Worm (Caenorhabditis elegans) whole organism, L3 larva: ENCODE results near the gene frg-1.

ENCODE experiments used
- R02D3.7 ChIP-seq: fragments of 150-350 bp; optimal IDR thresholded peaks from 2 replicates; lab custom pipeline; 2014; ENCODE audit warnings: missing biosample characterization, missing genetic modification characterization
- ZK546.5 ChIP-seq: sonication (generic microtip); optimal IDR thresholded peaks from 2 replicates; lab custom pipeline; 2017; ENCODE audit warnings: missing biosample characterization, missing genetic modification characterization
- aly-2 ChIP-seq: fragments of 150-350 bp; optimal IDR thresholded peaks from 2 replicates; lab custom pipeline; 2014; ENCODE audit warnings: missing biosample characterization, missing genetic modification characterization
- ceh-28 ChIP-seq: fragments of 150-350 bp; optimal IDR thresholded peaks from 2 replicates; lab custom pipeline; 2014; ENCODE audit warnings: missing biosample characterization, missing genetic modification reagents, missing genetic modification characterization
- ceh-82 ChIP-seq: fragments of 150-350 bp; optimal IDR thresholded peaks from 2 replicates; lab custom pipeline; 2014; ENCODE audit warnings: missing biosample characterization, missing genetic modification characterization
- egl-5 ChIP-seq: fragments of 150-350 bp; optimal IDR thresholded peaks from 2 replicates; lab custom pipeline; 2017; ENCODE audit warnings: missing biosample characterization, missing genetic modification reagents, missing genetic modification characterization, inconsistent platforms
- elt-1 ChIP-seq: fragments of 150-350 bp; optimal IDR thresholded peaks from 2 replicates; lab custom pipeline; 2014; ENCODE audit warnings: missing biosample characterization, missing genetic modification characterization
- elt-2 ChIP-seq: sonication (generic microtip); optimal IDR thresholded peaks from 2 replicates; lab custom pipeline; 2016; ENCODE audit warnings: missing genetic modification reagents, mild to moderate bottlenecking, missing genetic modification characterization, missing compliant biosample characterization
- elt-3 ChIP-seq, 3 experiments: fragments of 150-350 bp in 1 of 3; sonication (generic microtip) in 2 of 3; optimal IDR thresholded peaks; 2 replicates in 2 of 3; 4 replicates in 1 of 3; lab custom pipeline; 2014 to 2017; ENCODE audit warnings: missing biosample characterization in 3 of 3, missing genetic modification characterization in 3 of 3
- eor-1 ChIP-seq, 2 experiments: fragments of 150-350 bp; optimal IDR thresholded peaks; 2 replicates each; lab custom pipeline; 2014 to 2018; ENCODE audit warnings: missing biosample characterization in 2 of 2, missing genetic modification characterization in 2 of 2
- fkh-10 ChIP-seq: sonication (generic microtip); optimal IDR thresholded peaks from 2 replicates; lab custom pipeline; 2017; ENCODE audit warnings: missing biosample characterization, missing genetic modification reagents, missing genetic modification characterization
- fkh-2 ChIP-seq: fragments of 150-350 bp; optimal IDR thresholded peaks from 2 replicates; lab custom pipeline; 2014; ENCODE audit warnings: missing biosample characterization, missing genetic modification reagents, missing genetic modification characterization
- fos-1 ChIP-seq: fragments of 150-350 bp; optimal IDR thresholded peaks from 2 replicates; lab custom pipeline; 2014; ENCODE audit warnings: missing biosample characterization, missing genetic modification characterization
- hmg-11 ChIP-seq: sonication (generic microtip); optimal IDR thresholded peaks from 2 replicates; lab custom pipeline; 2016; ENCODE audit warnings: missing genetic modification characterization, missing compliant biosample characterization
- jun-1 ChIP-seq: fragments of 150-350 bp; optimal IDR thresholded peaks from 2 replicates; lab custom pipeline; 2014; ENCODE audit warnings: missing biosample characterization, missing genetic modification reagents, missing genetic modification characterization
- lin-15B ChIP-seq: fragments of 150-350 bp; optimal IDR thresholded peaks from 2 replicates; lab custom pipeline; 2014; ENCODE audit warnings: missing biosample characterization, missing genetic modification characterization
- lin-39 ChIP-seq: fragments of 150-350 bp; optimal IDR thresholded peaks from 2 replicates; lab custom pipeline; 2018; ENCODE audit warnings: missing biosample characterization, missing genetic modification reagents, missing genetic modification characterization
- mdl-1 ChIP-seq: fragments of 150-350 bp; optimal IDR thresholded peaks from 2 replicates; lab custom pipeline; 2014; ENCODE audit warnings: missing biosample characterization, missing genetic modification characterization
- mml-1 ChIP-seq: fragments of 150-350 bp; sonication (generic microtip); optimal IDR thresholded peaks from 3 replicates; lab custom pipeline; 2014; ENCODE audit warnings: missing biosample characterization, missing genetic modification characterization
- nfya-1 ChIP-seq: sonication (generic microtip); optimal IDR thresholded peaks from 2 replicates; lab custom pipeline; 2017; ENCODE audit warnings: missing genetic modification characterization, mild to moderate bottlenecking, missing compliant biosample characterization, antibody characterized with exemption, moderate library complexity; ENCODE audit not compliant: insufficient read depth
- nhr-11 ChIP-seq: fragments of 150-350 bp; optimal IDR thresholded peaks from 2 replicates; lab custom pipeline; 2014; ENCODE audit warnings: missing biosample characterization, missing genetic modification characterization
- nhr-23 ChIP-seq: fragments of 150-350 bp; optimal IDR thresholded peaks from 2 replicates; lab custom pipeline; 2014; ENCODE audit warnings: missing biosample characterization, missing genetic modification reagents, missing genetic modification characterization
- nhr-25 ChIP-seq: sonication (generic microtip); optimal IDR thresholded peaks from 2 replicates; lab custom pipeline; 2017; ENCODE audit warnings: missing biosample characterization, missing genetic modification characterization
- nhr-28 ChIP-seq: fragments of 150-350 bp; optimal IDR thresholded peaks from 2 replicates; lab custom pipeline; 2014; ENCODE audit warnings: missing biosample characterization, missing genetic modification characterization
- nhr-43 ChIP-seq: sonication (generic microtip); optimal IDR thresholded peaks from 2 replicates; lab custom pipeline; 2016; ENCODE audit warnings: mild to moderate bottlenecking, missing genetic modification characterization, missing compliant biosample characterization; ENCODE audit not compliant: poor library complexity, severe bottlenecking
- nhr-76 ChIP-seq: fragments of 150-350 bp; sonication (generic microtip); optimal IDR thresholded peaks from 5 replicates; lab custom pipeline; 2014; ENCODE audit warnings: missing biosample characterization, missing genetic modification characterization
- nhr-77 ChIP-seq: fragments of 150-350 bp; optimal IDR thresholded peaks from 2 replicates; lab custom pipeline; 2014; ENCODE audit warnings: missing biosample characterization, missing genetic modification characterization
- pha-4 ChIP-seq: fragments of 150-350 bp; optimal IDR thresholded peaks from 2 replicates; lab custom pipeline; 2014; ENCODE audit warnings: missing biosample characterization, missing genetic modification reagents, missing genetic modification characterization
- pqm-1 ChIP-seq: fragments of 150-350 bp; optimal IDR thresholded peaks from 2 replicates; lab custom pipeline; 2017; ENCODE audit warnings: missing biosample characterization, missing genetic modification characterization, inconsistent platforms
- skn-1 ChIP-seq: fragments of 150-350 bp; optimal IDR thresholded peaks from 2 replicates; lab custom pipeline; 2014; ENCODE audit warnings: missing biosample characterization, missing genetic modification characterization
- snpc-4 ChIP-seq: fragments of 150-350 bp; optimal IDR thresholded peaks from 2 replicates; lab custom pipeline; 2014; ENCODE audit warnings: missing biosample characterization, missing genetic modification characterization

Gene frg-1

DNA sequence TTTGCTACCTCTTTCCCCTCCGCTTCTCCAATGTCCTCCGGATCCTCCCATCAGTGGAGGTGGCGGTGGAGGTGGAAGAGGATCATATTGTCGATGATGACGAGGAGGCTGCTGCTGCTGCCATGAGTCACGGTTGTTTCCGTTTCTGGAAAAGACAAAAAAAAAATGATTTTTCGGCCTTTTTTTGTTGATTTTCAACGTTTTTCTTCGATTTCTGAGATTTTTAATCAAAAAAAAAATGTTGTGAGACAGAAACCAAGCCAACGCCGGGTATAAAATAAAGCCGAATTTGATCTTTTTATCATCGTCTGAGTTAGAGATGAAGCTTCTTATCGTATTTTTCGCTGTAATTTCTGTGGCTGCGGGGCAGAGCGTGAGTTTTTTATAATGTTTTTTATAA lies 49.4 kb upstream of the frg-1 start, which contains the start of gene Y37D8A.19:
Gene Y37D8A.19 (plus strand): TSS at position 301 of the 400 bp plus-strand sequence.
- TF ChIP-seq eor-1 (tag; optimal IDR thresholded peaks at IDR 0.05; lab: Kevin White, UChicago) (no peak), fkh-2 (no peak), nhr-77 (no peak), nhr-28 (tag; lab: Kevin White, UChicago) (no peak), nhr-11 (tag; lab: Kevin White, UChicago) (no peak), ZK546.5 (tag; lab: Kevin White, UChicago) (no peak), skn-1 (tag; lab: Kevin White, UChicago) (no peak), ceh-28 (no peak), fos-1 (tag; lab: Kevin White, UChicago) (no peak), pqm-1 (tag; lab: Kevin White, UChicago) (no peak), mdl-1 (tag; lab: Kevin White, UChicago) (no peak), jun-1 (no peak), aly-2 (tag; lab: Kevin White, UChicago) (no peak), elt-3 (tag; optimal IDR thresholded peaks at IDR 0.05; lab: Kevin White, UChicago) (no peak), nhr-76 (no peak)

DNA sequence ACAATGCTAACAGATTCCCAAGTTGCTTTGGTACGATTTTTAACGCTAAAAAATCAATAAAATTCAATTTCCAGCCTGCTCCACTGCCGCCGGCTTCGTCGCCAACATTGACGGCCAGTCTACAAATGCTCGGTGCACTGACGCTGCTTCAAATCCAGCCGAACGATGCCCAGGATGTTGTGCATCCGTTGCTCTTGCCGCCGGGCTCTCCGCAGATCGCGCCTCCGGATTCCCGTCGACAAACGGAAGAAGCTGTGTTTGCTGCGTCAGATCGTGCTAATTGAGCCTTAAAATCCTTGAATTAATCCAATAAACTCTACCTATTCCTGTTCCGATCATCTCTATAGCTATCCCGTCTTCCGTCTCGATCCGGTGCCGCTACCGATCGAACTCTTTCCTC lies 47.9 kb upstream of the frg-1 start:
- TF ChIP-seq skn-1 (tag; lab: Kevin White, UChicago) (no peak), R02D3.7 (tag; lab: Kevin White, UChicago) (no peak), elt-1 (tag; lab: Kevin White, UChicago) (no peak), ceh-82 (tag; lab: Kevin White, UChicago) (no peak), elt-2 (tag; lab: Kevin White, UChicago) (no peak), elt-3 (tag; optimal IDR thresholded peaks at IDR 0.05; lab: Kevin White, UChicago) (no peak)
- TF ChIP-seq, all 47 proteins: peak for 0

DNA sequence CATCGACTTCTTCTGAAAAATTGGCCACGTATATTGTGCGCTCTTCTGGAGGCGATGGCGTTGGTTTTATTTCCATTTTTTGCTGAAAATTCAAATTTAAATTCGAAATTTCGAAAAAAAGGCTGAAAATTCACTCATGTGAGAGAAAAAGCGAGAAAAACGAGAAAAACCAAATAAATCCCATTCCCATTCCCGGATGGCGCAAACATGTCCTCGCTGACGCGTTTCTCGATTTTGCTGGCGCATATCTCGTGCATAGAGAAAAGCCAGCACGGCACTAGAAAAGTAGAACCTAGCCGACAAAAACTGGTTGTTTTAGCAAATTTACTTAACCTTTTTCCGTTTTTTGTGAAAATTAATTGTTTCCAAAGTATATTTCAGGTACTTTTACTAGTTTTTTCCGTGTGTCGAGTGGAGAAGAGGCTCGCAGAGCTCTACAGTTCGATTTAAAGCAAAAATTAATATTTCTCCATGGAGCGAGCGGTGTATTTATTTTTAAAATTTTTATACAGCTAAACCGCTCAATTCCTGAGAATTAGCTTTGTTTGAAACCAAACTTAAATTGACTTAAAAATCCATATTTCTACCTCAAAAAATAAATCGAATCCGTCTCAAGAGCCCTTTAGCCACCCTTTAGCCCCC lies 47.1 kb upstream of the frg-1 start, which contains the start of gene rbm-7:
Gene rbm-7 (minus strand): TSS at position 82 of the 642 bp plus-strand sequence.
- TF ChIP-seq ceh-28 (peak; percentile 38), nhr-25 (peak; percentile 25), elt-2 (tag; lab: Kevin White, UChicago) (peak; percentile 13), nhr-11 (tag; lab: Kevin White, UChicago) (no peak), nhr-23 (peak; percentile 51), hmg-11 (tag; lab: Kevin White, UChicago) (peak; percentile 73), nhr-28 (tag; lab: Kevin White, UChicago) (no peak), jun-1 (peak; percentile 39), lin-15B (tag; lab: Kevin White, UChicago) (peak; percentile 79), mml-1 (tag; lab: Kevin White, UChicago) (no peak), nfya-1 (tag; lab: Kevin White, UChicago) (peak; percentile 80), egl-5 (peak; percentile 4), R02D3.7 (tag; lab: Kevin White, UChicago) (peak; percentile 49), lin-39 (tag; lab: Kevin White, UChicago) (peak; percentile 30), ceh-82 (tag; lab: Kevin White, UChicago) (no peak), nhr-43 (tag; lab: Kevin White, UChicago) (peak; percentile 69), skn-1 (tag; lab: Kevin White, UChicago) (peak; percentile 14), snpc-4 (tag; lab: Kevin White, UChicago) (peak; percentile 15), pha-4 (tag; lab: Kevin White, UChicago) (peak; percentile 80)

DNA sequence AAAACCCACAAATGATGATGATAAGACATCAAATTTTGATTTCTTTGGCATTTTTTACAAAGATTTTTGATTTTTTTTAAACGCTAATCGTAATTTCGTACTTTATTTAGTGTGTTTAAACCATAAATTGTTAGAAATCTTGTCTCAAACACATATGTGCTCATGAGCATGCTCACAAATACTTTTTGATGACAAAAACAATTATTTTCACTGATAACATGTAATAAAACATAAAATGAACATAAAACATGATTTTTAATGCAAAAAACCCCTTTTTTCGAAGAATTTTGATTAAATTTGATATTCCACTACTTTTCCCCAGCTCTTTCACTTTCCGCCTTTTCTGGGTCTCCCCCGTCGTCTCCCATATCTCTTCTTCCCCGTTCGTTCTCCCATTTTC lies 46.2 kb upstream of the frg-1 start:
- TF ChIP-seq R02D3.7 (tag; lab: Kevin White, UChicago) (no peak), elt-2 (tag; lab: Kevin White, UChicago) (peak; percentile 27)
- TF ChIP-seq, all 47 proteins: peak for 1

DNA sequence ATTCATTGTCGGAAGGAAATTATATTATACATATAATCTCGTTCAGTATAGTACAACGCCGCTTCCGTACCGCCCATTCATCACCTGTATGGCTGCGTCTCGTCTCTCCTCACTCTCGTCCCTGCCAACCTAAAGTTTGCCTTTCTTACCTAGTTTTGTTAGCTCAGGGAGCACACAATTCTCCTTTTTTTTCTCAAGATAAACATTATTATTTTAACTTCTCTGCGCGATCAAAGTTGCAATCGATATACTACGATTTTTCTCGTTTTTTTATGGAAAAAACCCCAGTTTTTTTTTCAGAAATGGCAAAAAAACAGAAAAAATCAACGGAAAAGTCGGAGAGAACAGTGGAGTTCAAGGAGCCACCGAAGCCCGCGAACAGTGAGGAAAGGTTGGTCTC lies 44.5 kb upstream of the frg-1 start, which contains the start of gene epg-3:
Gene epg-3 (plus strand): TSS at position 301 of the 400 bp plus-strand sequence.
- peak; percentile 26 for TF ChIP-seq nfya-1 (tag; lab: Kevin White, UChicago)
- TF ChIP-seq pha-4 (tag; lab: Kevin White, UChicago) = peak; percentile 57
- no peak for TF ChIP-seq fkh-10
- TF ChIP-seq, all 47 proteins: peak for 2
